Fruit fly (Drosophila melanogaster): ENCODE data around the gene CG31036.

CG31036 gene

dm6 chr3R:29880306-29880705 is 27.6 kb upstream of the CG31036 start:
- TF ChIP-seq Vsx2 (GFP tag; optimal IDR thresholded peaks at IDR 0.05; ENCODE audit: partially characterized antibody): no peak
- TF ChIP-seq Rel (GFP tag; optimal IDR thresholded peaks at IDR 0.05): no peak
- TF ChIP-seq Rel (tag; optimal IDR thresholded peaks at IDR 0.05): no peak
- no peak for TF ChIP-seq Jra (GFP tag; optimal IDR thresholded peaks at IDR 0.05)
- no peak for TF ChIP-seq Hr83 (GFP tag; optimal IDR thresholded peaks at IDR 0.05; ENCODE audit: poor library complexity, severe bottlenecking)
- no peak for TF ChIP-seq CG9705 (GFP tag; optimal IDR thresholded peaks at IDR 0.05)
- no peak for TF ChIP-seq CrebA (GFP tag; optimal IDR thresholded peaks at IDR 0.05; ENCODE audit: borderline replicate concordance)
- TF ChIP-seq CG32264 (GFP tag; optimal IDR thresholded peaks at IDR 0.05): no peak
- TF ChIP-seq dsf (GFP tag; optimal IDR thresholded peaks at IDR 0.05; ENCODE audit: borderline replicate concordance): no peak
- TF ChIP-seq pan (optimal IDR thresholded peaks at IDR 0.05): no peak
- no peak for TF ChIP-seq brk (GFP tag; optimal IDR thresholded peaks at IDR 0.05)
- no peak for TF ChIP-seq Sp1 (GFP tag; optimal IDR thresholded peaks at IDR 0.05)
- TF ChIP-seq ey (GFP tag; optimal IDR thresholded peaks at IDR 0.05): no peak
- no peak for TF ChIP-seq jim (GFP tag; optimal IDR thresholded peaks at IDR 0.05)
- no peak for TF ChIP-seq rgr (GFP tag; optimal IDR thresholded peaks at IDR 0.05)
- no peak for TF ChIP-seq fru (GFP tag; optimal IDR thresholded peaks at IDR 0.05)
- no peak for TF ChIP-seq HLH106 (tag; optimal IDR thresholded peaks at IDR 0.05)
- no peak for TF ChIP-seq Myc (optimal IDR thresholded peaks at IDR 0.05)
- TF ChIP-seq dl (GFP tag; optimal IDR thresholded peaks at IDR 0.05; ENCODE audit: insufficient read depth in 1 of 2, partially characterized antibody in 2 of 2): no peak

- TF ChIP-seq woc (GFP tag; optimal IDR thresholded peaks at IDR 0.05) (no peak), Hr78 (GFP tag; optimal IDR thresholded peaks at IDR 0.05) (no peak), Hr83 (GFP tag; optimal IDR thresholded peaks at IDR 0.05; ENCODE audit: poor library complexity, severe bottlenecking) (peak; percentile 88), sage (GFP tag; optimal IDR thresholded peaks at IDR 0.05) (no peak), OdsH (GFP tag; optimal IDR thresholded peaks at IDR 0.05) (peak; percentile 13), N (GFP tag; optimal IDR thresholded peaks at IDR 0.05) (no peak), Hnf4 (GFP tag; optimal IDR thresholded peaks at IDR 0.05) (peak; percentile 54), rgr (GFP tag; optimal IDR thresholded peaks at IDR 0.05) (peak; percentile 21), foxo (GFP tag; optimal IDR thresholded peaks at IDR 0.05) (peak in 1 of 2 experiments; percentile 1), h (GFP tag; optimal IDR thresholded peaks at IDR 0.05) (peak; percentile 52)
Observed at dm6 chr3R:29891183-29891582, 16.7 kb upstream of the CG31036 start.

dm6 chr3R:29893030-29893429 is 14.9 kb upstream of the CG31036 start:
- TF ChIP-seq dl (GFP tag; optimal IDR thresholded peaks at IDR 0.05; ENCODE audit: insufficient read depth in 1 of 2, partially characterized antibody in 2 of 2) (no peak), Mio (GFP tag; optimal IDR thresholded peaks at IDR 0.05) (no peak), Rel (GFP tag; optimal IDR thresholded peaks at IDR 0.05) (no peak), Rel (tag; optimal IDR thresholded peaks at IDR 0.05) (no peak), Hr83 (GFP tag; optimal IDR thresholded peaks at IDR 0.05; ENCODE audit: poor library complexity, severe bottlenecking) (no peak), Hnf4 (GFP tag; optimal IDR thresholded peaks at IDR 0.05) (no peak), GATAd (GFP tag; optimal IDR thresholded peaks at IDR 0.05) (no peak), pan (optimal IDR thresholded peaks at IDR 0.05) (no peak), N (GFP tag; optimal IDR thresholded peaks at IDR 0.05) (no peak), dmrt93B (GFP tag; optimal IDR thresholded peaks at IDR 0.05) (no peak), Dif (GFP tag; optimal IDR thresholded peaks at IDR 0.05; ENCODE audit: partially characterized antibody) (no peak), jim (GFP tag; optimal IDR thresholded peaks at IDR 0.05) (no peak), CG32264 (GFP tag; optimal IDR thresholded peaks at IDR 0.05) (no peak), br (GFP tag; optimal IDR thresholded peaks at IDR 0.05) (no peak), CG9705 (GFP tag; optimal IDR thresholded peaks at IDR 0.05) (no peak), dsf (GFP tag; optimal IDR thresholded peaks at IDR 0.05; ENCODE audit: borderline replicate concordance) (no peak), brk (GFP tag; optimal IDR thresholded peaks at IDR 0.05) (no peak), rgr (GFP tag; optimal IDR thresholded peaks at IDR 0.05) (no peak), tai (GFP tag; optimal IDR thresholded peaks at IDR 0.05) (no peak), woc (GFP tag; optimal IDR thresholded peaks at IDR 0.05) (no peak)

dm6 chr3R:29894393-29894792 is 13.5 kb upstream of the CG31036 start:
- peak; percentile 4 for TF ChIP-seq h (GFP tag; optimal IDR thresholded peaks at IDR 0.05)
- peak; percentile 14 for TF ChIP-seq sv (GFP tag; optimal IDR thresholded peaks at IDR 0.05)
- TF ChIP-seq foxo (GFP tag; optimal IDR thresholded peaks at IDR 0.05): no peak
- TF ChIP-seq HLH106 (tag; optimal IDR thresholded peaks at IDR 0.05): peak; percentile 39
